Worm (Caenorhabditis elegans): ENCODE results near the gene C18D11.10.
A peak's percentile ranks its signal among the peaks of the same experiment; 100 is the strongest.

Gene C18D11.10

ce11 chrIII:11774508-11775000 is 33.0 kb upstream of the C18D11.10 start, which contains the start of gene immp-1 (continued):
- TF ChIP-seq aly-2 (tag; optimal IDR thresholded peaks at IDR 0.05) (no peak), irx-1 (tag; optimal IDR thresholded peaks at IDR 0.05) (no peak), grh-1 (GFP tag; IDR thresholded peaks at IDR 0.05) (no peak), lin-15B (tag; optimal IDR thresholded peaks at IDR 0.05) (no peak), hlh-4 (tag; optimal IDR thresholded peaks at IDR 0.05) (no peak), unc-62 (GFP tag; optimal IDR thresholded peaks at IDR 0.05) (no peak), nhr-85 (tag) (no peak), fos-1 (tag; optimal IDR thresholded peaks at IDR 0.05) (no peak), F16B12.6 (tag; optimal IDR thresholded peaks at IDR 0.05) (peak; percentile 96), ceh-63 (GFP tag; optimal IDR thresholded peaks at IDR 0.05) (no peak), mep-1 (tag; optimal IDR thresholded peaks at IDR 0.05) (peak; percentile 79), ceh-82 (tag; optimal IDR thresholded peaks at IDR 0.05) (peak; percentile 21 to 55 (median 53)), mab-9 (GFP tag; IDR thresholded peaks at IDR 0.05) (no peak), nhr-71 (tag; optimal IDR thresholded peaks at IDR 0.05) (no peak), nhr-47 (tag; optimal IDR thresholded peaks at IDR 0.05) (no peak), ceh-90 (tag; optimal IDR thresholded peaks at IDR 0.05) (no peak), fkh-10 (GFP tag; optimal IDR thresholded peaks at IDR 0.05) (no peak), jun-1 (tag; optimal IDR thresholded peaks at IDR 0.05) (no peak), vab-15 (tag; optimal IDR thresholded peaks at IDR 0.05) (no peak), nhr-84 (tag; optimal IDR thresholded peaks at IDR 0.05) (no peak), unc-130 (tag; optimal IDR thresholded peaks at IDR 0.05) (peak; percentile 58), zip-4 (GFP tag; optimal IDR thresholded peaks at IDR 0.05) (no peak), tbx-2 (tag; optimal IDR thresholded peaks at IDR 0.05) (peak; percentile 19), unc-86 (tag; optimal IDR thresholded peaks at IDR 0.05) (no peak), skn-1 (tag; optimal IDR thresholded peaks at IDR 0.05) (no peak), lin-14 (GFP tag; optimal IDR thresholded peaks at IDR 0.05) (no peak), nhr-11 (tag; optimal IDR thresholded peaks at IDR 0.05) (no peak), efl-1 (optimal IDR thresholded peaks at IDR 0.05) (peak; percentile 57 to 70), efl-1 (GFP tag; optimal IDR thresholded peaks at IDR 0.05 in 1 of 2) (peak; percentile 68 to 94), rnt-1 (tag; optimal IDR thresholded peaks at IDR 0.05) (no peak), mdl-1 (tag; optimal IDR thresholded peaks at IDR 0.05) (peak in 1 of 2 experiments; percentile 34), tlp-1 (tag; optimal IDR thresholded peaks at IDR 0.05) (no peak), unc-30 (tag; optimal IDR thresholded peaks at IDR 0.05) (no peak), alr-1 (tag; optimal IDR thresholded peaks at IDR 0.05; ENCODE audit: borderline replicate concordance) (no peak), nhr-77 (tag; optimal IDR thresholded peaks at IDR 0.05) (no peak), hlh-17 (GFP tag; optimal IDR thresholded peaks at IDR 0.05; ENCODE audit: borderline replicate concordance) (no peak), dsc-1 (tag; optimal IDR thresholded peaks at IDR 0.05) (no peak), zag-1 (tag; optimal IDR thresholded peaks at IDR 0.05) (no peak), lin-39 (tag; optimal IDR thresholded peaks at IDR 0.05) (no peak), sup-37 (GFP tag; optimal IDR thresholded peaks at IDR 0.05) (no peak), lir-3 (tag; optimal IDR thresholded peaks at IDR 0.05; ENCODE audit: poor library complexity) (no peak), pax-3 (tag; optimal IDR thresholded peaks at IDR 0.05) (no peak), nhr-237 (tag; optimal IDR thresholded peaks at IDR 0.05) (no peak), nhr-28 (tag; optimal IDR thresholded peaks at IDR 0.05) (no peak), ceh-88 (GFP tag; IDR thresholded peaks at IDR 0.05) (0 out of 2 replicates have a peak, but pooled peaks have one; percentile 21), snu-23 (GFP tag; optimal IDR thresholded peaks at IDR 0.05) (peak; percentile 66), hpl-2 (GFP tag; optimal IDR thresholded peaks at IDR 0.05) (no peak), nhr-12 (tag; optimal IDR thresholded peaks at IDR 0.05) (no peak), xbp-1 (tag; optimal IDR thresholded peaks at IDR 0.05) (peak; percentile 75), snpc-4 (tag; optimal IDR thresholded peaks at IDR 0.05) (no peak), isw-1 (GFP tag; IDR thresholded peaks at IDR 0.05) (peak; percentile 22; the same call in 1 of the 2 replicates), elt-2 (tag; optimal IDR thresholded peaks at IDR 0.05) (no peak), sox-4 (tag; optimal IDR thresholded peaks at IDR 0.05) (no peak), lin-35 (GFP tag; optimal IDR thresholded peaks at IDR 0.05) (peak; percentile 61 to 69)
